Fruit fly (Drosophila melanogaster): ENCODE measurements around the gene qua.
A peak's percentile ranks its signal among the peaks of the same experiment; 100 is the strongest.

Gene qua

dm6 chr2L:17477710-17478109 lies 19.3 kb downstream of the qua start, which contains the start of gene cass:
cass (minus strand) TSS chr2L:17477888.
- TF ChIP-seq Hnf4 (GFP tag; optimal IDR thresholded peaks at IDR 0.05), result no peak
- TF ChIP-seq Jra (GFP tag; optimal IDR thresholded peaks at IDR 0.05), result peak; percentile 32
- peak; percentile 6 for TF ChIP-seq Sp1 (GFP tag; optimal IDR thresholded peaks at IDR 0.05)
- no peak for TF ChIP-seq pan (optimal IDR thresholded peaks at IDR 0.05)
- no peak for TF ChIP-seq sage (GFP tag; optimal IDR thresholded peaks at IDR 0.05)
- peak; percentile 33 for TF ChIP-seq rgr (GFP tag; optimal IDR thresholded peaks at IDR 0.05)
- TF ChIP-seq Rel (GFP tag; optimal IDR thresholded peaks at IDR 0.05), result no peak
- peak; percentile 25 for TF ChIP-seq Rel (tag; optimal IDR thresholded peaks at IDR 0.05)
- no peak for TF ChIP-seq fru (GFP tag; optimal IDR thresholded peaks at IDR 0.05)
- TF ChIP-seq dsf (GFP tag; optimal IDR thresholded peaks at IDR 0.05; ENCODE audit: borderline replicate concordance), result no peak
- TF ChIP-seq Myc (optimal IDR thresholded peaks at IDR 0.05), result peak; percentile 14

- TF ChIP-seq Abd-B (GFP tag; optimal IDR thresholded peaks at IDR 0.05), result no peak
- no peak for TF ChIP-seq woc (GFP tag; optimal IDR thresholded peaks at IDR 0.05)
- no peak for TF ChIP-seq Rel (GFP tag; optimal IDR thresholded peaks at IDR 0.05)
- TF ChIP-seq Rel (tag; optimal IDR thresholded peaks at IDR 0.05), result peak; percentile 16
- peak in 1 of 2 experiments; percentile 20 for TF ChIP-seq foxo (GFP tag; optimal IDR thresholded peaks at IDR 0.05)
- no peak for TF ChIP-seq sv (GFP tag; optimal IDR thresholded peaks at IDR 0.05)
- TF ChIP-seq N (GFP tag; optimal IDR thresholded peaks at IDR 0.05), result peak; percentile 54
- TF ChIP-seq OdsH (GFP tag; optimal IDR thresholded peaks at IDR 0.05), result no peak
- TF ChIP-seq brk (GFP tag; optimal IDR thresholded peaks at IDR 0.05), result no peak
- TF ChIP-seq Myc (optimal IDR thresholded peaks at IDR 0.05), result peak; percentile 25
- TF ChIP-seq pan (optimal IDR thresholded peaks at IDR 0.05), result no peak
- TF ChIP-seq jim (GFP tag; optimal IDR thresholded peaks at IDR 0.05), result no peak
- peak; percentile 5 for TF ChIP-seq rgr (GFP tag; optimal IDR thresholded peaks at IDR 0.05)
- peak; percentile 25 for TF ChIP-seq HLH106 (tag; optimal IDR thresholded peaks at IDR 0.05)
- TF ChIP-seq Sp1 (GFP tag; optimal IDR thresholded peaks at IDR 0.05), result peak; percentile 38
- no peak for TF ChIP-seq h (GFP tag; optimal IDR thresholded peaks at IDR 0.05)
- no peak for TF ChIP-seq CG9705 (GFP tag; optimal IDR thresholded peaks at IDR 0.05)
Observed at dm6 chr2L:17472582-17473524, 24.2 kb downstream of the qua start, which contains the start of gene BicD. BicD (minus strand) TSS chr2L:17473215.

- TF ChIP-seq Dif (GFP tag; optimal IDR thresholded peaks at IDR 0.05; ENCODE audit: partially characterized antibody), result peak; percentile 22
- no peak for TF ChIP-seq sv (GFP tag; optimal IDR thresholded peaks at IDR 0.05)
Observed at dm6 chr2L:17471524-17471923, 25.5 kb downstream of the qua start, which contains the start of gene Sgt. Sgt (plus strand) TSS chr2L:17471603.

dm6 chr2L:17470630-17471029 lies 26.4 kb downstream of the qua start:
- TF ChIP-seq Hr83 (GFP tag; optimal IDR thresholded peaks at IDR 0.05; ENCODE audit: poor library complexity, severe bottlenecking), result peak; percentile 89
- TF ChIP-seq dl (GFP tag; optimal IDR thresholded peaks at IDR 0.05; ENCODE audit: insufficient read depth in 1 of 2, partially characterized antibody in 2 of 2), result no peak
- TF ChIP-seq CrebA (GFP tag; optimal IDR thresholded peaks at IDR 0.05; ENCODE audit: borderline replicate concordance), result no peak
- TF ChIP-seq ey (GFP tag; optimal IDR thresholded peaks at IDR 0.05), result no peak
- TF ChIP-seq CG32264 (GFP tag; optimal IDR thresholded peaks at IDR 0.05), result peak; percentile 8
- no peak for TF ChIP-seq GATAd (GFP tag; optimal IDR thresholded peaks at IDR 0.05)
- no peak for TF ChIP-seq Rel (GFP tag; optimal IDR thresholded peaks at IDR 0.05)
- TF ChIP-seq Rel (tag; optimal IDR thresholded peaks at IDR 0.05), result no peak
- no peak for TF ChIP-seq brk (GFP tag; optimal IDR thresholded peaks at IDR 0.05)
- TF ChIP-seq br (GFP tag; optimal IDR thresholded peaks at IDR 0.05), result peak; percentile 32
- no peak for TF ChIP-seq Mio (GFP tag; optimal IDR thresholded peaks at IDR 0.05)
- no peak for TF ChIP-seq dsf (GFP tag; optimal IDR thresholded peaks at IDR 0.05; ENCODE audit: borderline replicate concordance)
- no peak for TF ChIP-seq Dfd (GFP tag; optimal IDR thresholded peaks at IDR 0.05)
- TF ChIP-seq Sp1 (GFP tag; optimal IDR thresholded peaks at IDR 0.05), result peak; percentile 20
- no peak for TF ChIP-seq tai (GFP tag; optimal IDR thresholded peaks at IDR 0.05)
- no peak for TF ChIP-seq sage (GFP tag; optimal IDR thresholded peaks at IDR 0.05)
- no peak for TF ChIP-seq Vsx2 (GFP tag; optimal IDR thresholded peaks at IDR 0.05; ENCODE audit: partially characterized antibody)
- no peak for TF ChIP-seq sv (GFP tag; optimal IDR thresholded peaks at IDR 0.05)
- TF ChIP-seq rgr (GFP tag; optimal IDR thresholded peaks at IDR 0.05), result peak; percentile 80
- no peak for TF ChIP-seq Hr78 (GFP tag; optimal IDR thresholded peaks at IDR 0.05)
- no peak for TF ChIP-seq Myc (optimal IDR thresholded peaks at IDR 0.05)
- peak; percentile 36 for TF ChIP-seq jim (GFP tag; optimal IDR thresholded peaks at IDR 0.05)
- TF ChIP-seq Hnf4 (GFP tag; optimal IDR thresholded peaks at IDR 0.05), result peak; percentile 80
- no peak for TF ChIP-seq fru (GFP tag; optimal IDR thresholded peaks at IDR 0.05)
- TF ChIP-seq CG9705 (GFP tag; optimal IDR thresholded peaks at IDR 0.05), result peak; percentile 19
- TF ChIP-seq N (GFP tag; optimal IDR thresholded peaks at IDR 0.05), result no peak
- TF ChIP-seq Abd-B (GFP tag; optimal IDR thresholded peaks at IDR 0.05), result no peak
- peak; percentile 30 for TF ChIP-seq dmrt93B (GFP tag; optimal IDR thresholded peaks at IDR 0.05)
- TF ChIP-seq h (GFP tag; optimal IDR thresholded peaks at IDR 0.05), result peak; percentile 69
- peak in 1 of 2 experiments; percentile 58 for TF ChIP-seq foxo (GFP tag; optimal IDR thresholded peaks at IDR 0.05)
- peak; percentile 33 for TF ChIP-seq HLH106 (tag; optimal IDR thresholded peaks at IDR 0.05)
- peak; percentile 50 for TF ChIP-seq psq (GFP tag; optimal IDR thresholded peaks at IDR 0.05)
- TF ChIP-seq OdsH (GFP tag; optimal IDR thresholded peaks at IDR 0.05), result peak; percentile 81
- TF ChIP-seq pan (optimal IDR thresholded peaks at IDR 0.05), result no peak
- no peak for TF ChIP-seq woc (GFP tag; optimal IDR thresholded peaks at IDR 0.05)
- TF ChIP-seq Jra (GFP tag; optimal IDR thresholded peaks at IDR 0.05), result peak; percentile 45
- TF ChIP-seq lola (GFP tag; optimal IDR thresholded peaks at IDR 0.05), result no peak

Data from whole organism, wandering third instar larva.